Fruit fly (Drosophila melanogaster): ENCODE results near the gene CG9917.

Gene CG9917

DNA sequence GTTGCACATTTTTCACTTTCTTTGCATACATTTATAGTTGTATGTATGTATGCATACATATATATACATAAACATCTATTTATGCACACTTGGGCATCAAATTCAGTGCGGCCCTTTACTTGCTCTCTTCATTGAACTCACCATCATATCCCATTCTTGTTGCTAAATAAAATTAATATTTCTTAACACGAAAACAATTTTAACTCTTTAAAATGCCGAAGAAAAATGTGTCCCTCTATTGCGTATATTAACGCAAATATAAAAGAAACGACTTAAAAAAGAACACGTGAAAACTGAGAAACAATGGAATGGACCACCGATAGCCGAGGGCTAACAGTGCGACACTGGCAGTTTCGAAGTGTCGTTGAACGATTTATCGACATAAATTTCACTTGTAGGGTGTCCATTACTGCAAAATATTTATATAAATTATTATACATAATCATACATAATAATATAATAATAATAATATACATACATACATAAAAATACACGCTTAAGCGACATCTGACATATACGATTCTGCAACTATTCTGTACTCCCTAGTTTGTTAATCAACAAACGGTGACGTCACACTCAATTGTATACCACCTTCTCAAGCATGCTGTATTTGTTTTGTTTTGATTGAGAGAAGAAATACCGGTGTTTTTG is 35.8 kb upstream of the CG9917 start, which contains the start of the genes U2af50 and PIG-Q (continued):
- TF ChIP-seq CG18599 (GFP tag; optimal IDR thresholded peaks at IDR 0.05) (peak; percentile 92), CG11247 (GFP tag; IDR thresholded peaks at IDR 0.05) (no peak), CG2889 (GFP tag; IDR thresholded peaks at IDR 0.05) (no peak), CG6654 (GFP tag; optimal IDR thresholded peaks at IDR 0.05) (peak; percentile 79), zf30C (GFP tag; optimal IDR thresholded peaks at IDR 0.05) (peak; percentile 1), slbo (GFP tag; IDR thresholded peaks at IDR 0.05) (no peak; the same call in 1 of the 2 replicates), CG9817 (tag; optimal IDR thresholded peaks at IDR 0.05) (no peak), Dip3 (GFP tag; optimal IDR thresholded peaks at IDR 0.05) (no peak), CG6175 (GFP tag; IDR thresholded peaks at IDR 0.05) (no peak), Rx (GFP tag; IDR thresholded peaks at IDR 0.05) (no peak; the same call in 1 of the 2 replicates), gcm (GFP tag; optimal IDR thresholded peaks at IDR 0.05) (peak; percentile 92), Gsc (GFP tag; IDR thresholded peaks at IDR 0.05) (no peak), gfzf (GFP tag; optimal IDR thresholded peaks at IDR 0.05) (no peak), z (GFP tag; IDR thresholded peaks at IDR 0.05) (no peak), CG12236 (GFP tag; optimal IDR thresholded peaks at IDR 0.05) (no peak), CG9215 (GFP tag; IDR thresholded peaks at IDR 0.05) (no peak; the same call in 1 of the 2 replicates), CG7271 (tag; optimal IDR thresholded peaks at IDR 0.05) (peak; percentile 84), Vsx1 (GFP tag; optimal IDR thresholded peaks at IDR 0.05) (no peak), CG6272 (GFP tag; IDR thresholded peaks at IDR 0.05) (no peak), CG8290 (GFP tag; optimal IDR thresholded peaks at IDR 0.05) (peak; percentile 79), CG8290 (tag; optimal IDR thresholded peaks at IDR 0.05) (peak in 1 of 2 experiments; percentile 19), CG7745 (tag; optimal IDR thresholded peaks at IDR 0.05) (peak; percentile 13), CG10462 (GFP tag; optimal IDR thresholded peaks at IDR 0.05) (peak; percentile 75), ara (GFP tag; IDR thresholded peaks at IDR 0.05) (no peak; the same call in 1 of the 2 replicates), CG31388 (GFP tag; optimal IDR thresholded peaks at IDR 0.05) (peak; percentile 76), CG6854 (GFP tag; optimal IDR thresholded peaks at IDR 0.05) (peak; percentile 79), Tbp (GFP tag; optimal IDR thresholded peaks at IDR 0.05) (no peak), CG12659 (GFP tag; optimal IDR thresholded peaks at IDR 0.05) (peak; percentile 95), CG14441 (GFP tag; IDR thresholded peaks at IDR 0.05) (peak; percentile 91), Opbp (GFP tag; IDR thresholded peaks at IDR 0.05; ENCODE audit: partially characterized antibody) (0 out of 3 replicates have a peak, but pooled peaks have one; percentile 34), seq (GFP tag; IDR thresholded peaks at IDR 0.05) (peak; percentile 88; the same call in 1 of the 2 replicates), sd (tag; optimal IDR thresholded peaks at IDR 0.05) (peak; percentile 87), CG8359 (GFP tag; optimal IDR thresholded peaks at IDR 0.05; ENCODE audit: borderline replicate concordance) (peak; percentile 86), CG2129 (GFP tag; IDR thresholded peaks at IDR 0.05; ENCODE audit: partially characterized antibody) (no peak), CkIIα-i1 (GFP tag; IDR thresholded peaks at IDR 0.05) (no peak), gsb-n (tag; optimal IDR thresholded peaks at IDR 0.05) (no peak), knrl (GFP tag; IDR thresholded peaks at IDR 0.05; ENCODE audit: partially characterized antibody) (no peak; the same call in none of the 3 replicates), sima (GFP tag; optimal IDR thresholded peaks at IDR 0.05) (no peak), CG11723 (GFP tag; optimal IDR thresholded peaks at IDR 0.05) (peak; percentile 87), Dip2 (GFP tag; IDR thresholded peaks at IDR 0.05) (no peak), zfh2 (GFP tag; optimal IDR thresholded peaks at IDR 0.05) (peak; percentile 67), HLH4C (GFP tag; IDR thresholded peaks at IDR 0.05; ENCODE audit: partially characterized antibody) (peak; percentile 42; the same call in 1 of the 3 replicates), ems (GFP tag; optimal IDR thresholded peaks at IDR 0.05) (peak; percentile 46), Lim3 (GFP tag; IDR thresholded peaks at IDR 0.05) (no peak; the same call in 1 of the 2 replicates), stwl (tag; optimal IDR thresholded peaks at IDR 0.05) (peak; percentile 66), Asciz (GFP tag; optimal IDR thresholded peaks at IDR 0.05) (peak; percentile 90), CG14667 (GFP tag; IDR thresholded peaks at IDR 0.05) (peak; percentile 92), H2.0 (GFP tag; IDR thresholded peaks at IDR 0.05) (peak; percentile 90), CG2712 (tag; optimal IDR thresholded peaks at IDR 0.05) (peak; percentile 96), CG3726 (GFP tag; IDR thresholded peaks at IDR 0.05) (peak; percentile 85; the same call in 1 of the 3 replicates)
